Worm (Caenorhabditis elegans): ENCODE results near the gene acbp-7.

acbp-7 gene

ce11 chrIII:4809526-4810153, 27.9 kb upstream of the acbp-7 start, which contains the start of gene pal-1:
TSS of gene pal-1 (minus strand) at chrIII:4809576.
- TF ChIP-seq Y67H2A.10 (GFP tag; conservative IDR thresholded peaks at IDR 0.05) (no peak), snpc-4 (GFP tag; optimal IDR thresholded peaks at IDR 0.05) (no peak), snpc-4 (tag; optimal IDR thresholded peaks at IDR 0.05) (no peak), Y95B8A.8 (GFP tag; IDR thresholded peaks at IDR 0.05) (no peak), egl-18 (GFP tag; IDR thresholded peaks at IDR 0.05) (no peak), mes-4 (tag; optimal IDR thresholded peaks at IDR 0.05) (no peak), F23B12.7 (tag; optimal IDR thresholded peaks at IDR 0.05; ENCODE audit: insufficient read depth) (no peak), somi-1 (GFP tag; optimal IDR thresholded peaks at IDR 0.05) (no peak), rpc-1 (optimal IDR thresholded peaks at IDR 0.05) (no peak), rpc-1 (tag; optimal IDR thresholded peaks at IDR 0.05) (no peak), ets-4 (GFP tag; optimal IDR thresholded peaks at IDR 0.05) (no peak), lsl-1 (GFP tag; optimal IDR thresholded peaks at IDR 0.05) (no peak), F10E7.11 (tag; optimal IDR thresholded peaks at IDR 0.05) (no peak), gei-17 (GFP tag; optimal IDR thresholded peaks at IDR 0.05) (no peak), hlh-12 (tag; optimal IDR thresholded peaks at IDR 0.05) (no peak), ceh-58 (GFP tag; IDR thresholded peaks at IDR 0.05) (no peak), attf-5 (GFP tag; optimal IDR thresholded peaks at IDR 0.05) (no peak), lag-1 (GFP tag; IDR thresholded peaks at IDR 0.05) (no peak), snpc-1.1 (tag; optimal IDR thresholded peaks at IDR 0.05; ENCODE audit: insufficient read depth) (no peak), chd-7 (tag; optimal IDR thresholded peaks at IDR 0.05) (no peak)

- TF ChIP-seq mel-28 (tag; optimal IDR thresholded peaks at IDR 0.05; ENCODE audit: borderline replicate concordance), result no peak
- TF ChIP-seq rec-8 (tag; optimal IDR thresholded peaks at IDR 0.05), result no peak
- no peak for TF ChIP-seq sptf-2 (GFP tag; optimal IDR thresholded peaks at IDR 0.05)
- no peak for TF ChIP-seq gei-17 (GFP tag; optimal IDR thresholded peaks at IDR 0.05)
- no peak for TF ChIP-seq rpc-1 (optimal IDR thresholded peaks at IDR 0.05)
- TF ChIP-seq rpc-1 (tag; optimal IDR thresholded peaks at IDR 0.05), result no peak
- no peak for TF ChIP-seq hlh-26 (GFP tag; conservative IDR thresholded peaks at IDR 0.05)
- no peak for TF ChIP-seq let-607 (tag; optimal IDR thresholded peaks at IDR 0.05)
- no peak for TF ChIP-seq unc-130 (GFP tag; optimal IDR thresholded peaks at IDR 0.05)
- TF ChIP-seq nhr-80 (tag; optimal IDR thresholded peaks at IDR 0.05), result no peak
- no peak for TF ChIP-seq Y79H2A.3 (GFP tag; conservative IDR thresholded peaks at IDR 0.05)
- TF ChIP-seq hmg-1.2 (GFP tag; IDR thresholded peaks at IDR 0.05), result no peak
- no peak for TF ChIP-seq somi-1 (GFP tag; optimal IDR thresholded peaks at IDR 0.05)
- TF ChIP-seq madf-6 (GFP tag; IDR thresholded peaks at IDR 0.05), result no peak
Measured at ce11 chrIII:4811195-4811594, 26.3 kb upstream of the acbp-7 start, which contains the start of gene C38D4.7. TSS of gene C38D4.7 (minus strand) at chrIII:4811295.

ce11 chrIII:4814730-4815129, 22.8 kb upstream of the acbp-7 start, which contains the start of gene arl-6:
TSS of gene arl-6 (minus strand) at chrIII:4814830.
- TF ChIP-seq repo-1 (tag; optimal IDR thresholded peaks at IDR 0.05) (no peak), athp-1 (tag; optimal IDR thresholded peaks at IDR 0.05) (no peak), ekl-4 (GFP tag; IDR thresholded peaks at IDR 0.05) (no peak), ztf-6 (GFP tag; IDR thresholded peaks at IDR 0.05) (no peak), F10E7.11 (tag; optimal IDR thresholded peaks at IDR 0.05) (no peak), F55B11.4 (tag; optimal IDR thresholded peaks at IDR 0.05; ENCODE audit: borderline replicate concordance, insufficient read depth) (no peak)
